Worm (Caenorhabditis elegans) whole organism, L2 larva: Measurements from ENCODE around the gene acp-6.

Source experiments
- F13H6.1 ChIP-seq: sonication (generic microtip); optimal IDR thresholded peaks from 2 replicates; lab custom pipeline; 2016; ENCODE audit warnings: missing genetic modification characterization, missing compliant biosample characterization
- ama-1 ChIP-seq: fragments of 150-350 bp; optimal IDR thresholded peaks from 2 replicates; lab custom pipeline; 2018; ENCODE audit warnings: inconsistent platforms
- lin-13 ChIP-seq: fragments of 150-350 bp; optimal IDR thresholded peaks from 2 replicates; lab custom pipeline; 2014; ENCODE audit warnings: missing biosample characterization, missing genetic modification reagents, missing genetic modification characterization
- nhr-6 ChIP-seq: fragments of 150-350 bp; optimal IDR thresholded peaks from 2 replicates; lab custom pipeline; 2014; ENCODE audit warnings: missing biosample characterization, missing genetic modification characterization
- snpc-4 ChIP-seq: fragments of 150-350 bp; optimal IDR thresholded peaks from 2 replicates; lab custom pipeline; 2014; ENCODE audit warnings: missing biosample characterization, missing genetic modification characterization
- unc-39 ChIP-seq: fragments of 150-350 bp; optimal IDR thresholded peaks from 2 replicates; lab custom pipeline; 2014; ENCODE audit warnings: missing biosample characterization, missing genetic modification characterization

ce11 chrIV:6385010-6385409 lies 40.9 kb downstream of the acp-6 start:
- no peak for TF ChIP-seq lin-13
- no peak for TF ChIP-seq snpc-4
- TF ChIP-seq F13H6.1, result no peak
- no peak for TF ChIP-seq nhr-6 (tag; lab: Kevin White, UChicago)
- TF ChIP-seq unc-39 (tag; lab: Kevin White, UChicago), result no peak
- TF ChIP-seq ama-1 (lab: Kevin White, UChicago), result no peak
